Worm (Caenorhabditis elegans) whole organism, L4/young adult: ENCODE measurements around the gene C49C3.10.
A peak's percentile ranks its signal among the peaks of the same experiment; 100 is the strongest.

Source experiments
- W03F9.2 ChIP-seq: fragments of 150-350 bp; optimal IDR thresholded peaks from 2 replicates; lab custom pipeline; 2014; ENCODE audit warnings: missing biosample characterization, missing genetic modification characterization
- dao-5 ChIP-seq: sonication (generic microtip); optimal IDR thresholded peaks from 2 replicates; lab custom pipeline; 2016; ENCODE audit warnings: missing genotype, missing genetic modification characterization, moderate library complexity, missing compliant biosample characterization
- him-1 ChIP-seq: sonication (generic microtip); optimal IDR thresholded peaks from 2 replicates; lab custom pipeline; 2016; ENCODE audit warnings: missing genotype, missing genetic modification reagents, missing genetic modification characterization, missing compliant biosample characterization

The C49C3.10 gene

ce11 chrIV:17338920-17339510 lies at the start of gene C49C3.10:
Gene C49C3.10 (minus strand): TSS chrIV:17338970.
- TF ChIP-seq him-1 (tag; lab: Kevin White, UChicago), result no peak
- no peak for TF ChIP-seq W03F9.2 (tag; lab: Kevin White, UChicago)
- no peak for TF ChIP-seq dao-5 (tag; lab: Kevin White, UChicago)

- no peak for TF ChIP-seq him-1 (tag; lab: Kevin White, UChicago)
- no peak for TF ChIP-seq W03F9.2 (tag; lab: Kevin White, UChicago)
- no peak for TF ChIP-seq dao-5 (tag; lab: Kevin White, UChicago)
Measured at ce11 chrIV:17387442-17387967, 48.7 kb upstream of the C49C3.10 start, which contains the start of gene T02D1.8. Gene T02D1.8 (minus strand): TSS chrIV:17387492.

DNA sequence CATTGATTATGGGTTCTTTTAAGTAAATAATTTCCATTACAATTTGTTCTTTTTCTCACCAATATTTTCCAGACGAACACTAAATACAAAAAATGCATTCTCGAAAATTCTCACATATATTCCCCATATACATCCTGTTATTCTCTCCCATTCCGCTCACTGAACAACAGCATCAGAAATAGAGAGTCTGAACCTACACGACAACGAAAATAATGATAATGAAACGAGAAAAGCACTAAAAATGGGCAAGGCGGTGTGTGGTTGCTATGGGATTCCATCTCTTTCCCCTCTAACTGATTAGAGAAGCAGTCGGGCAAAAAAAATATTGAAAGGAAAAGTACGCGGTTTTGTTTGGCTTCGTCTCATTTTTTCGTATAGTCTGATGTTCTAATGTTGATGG lies 44.3 kb upstream of the C49C3.10 start, which contains the start of gene C30H6.12:
Gene C30H6.12, plus strand, starts transcription at position 301 of the 400 bp plus-strand sequence.
- no peak for TF ChIP-seq dao-5 (tag; lab: Kevin White, UChicago)
- TF ChIP-seq him-1 (tag; lab: Kevin White, UChicago), result no peak
- no peak for TF ChIP-seq W03F9.2 (tag; lab: Kevin White, UChicago)

DNA sequence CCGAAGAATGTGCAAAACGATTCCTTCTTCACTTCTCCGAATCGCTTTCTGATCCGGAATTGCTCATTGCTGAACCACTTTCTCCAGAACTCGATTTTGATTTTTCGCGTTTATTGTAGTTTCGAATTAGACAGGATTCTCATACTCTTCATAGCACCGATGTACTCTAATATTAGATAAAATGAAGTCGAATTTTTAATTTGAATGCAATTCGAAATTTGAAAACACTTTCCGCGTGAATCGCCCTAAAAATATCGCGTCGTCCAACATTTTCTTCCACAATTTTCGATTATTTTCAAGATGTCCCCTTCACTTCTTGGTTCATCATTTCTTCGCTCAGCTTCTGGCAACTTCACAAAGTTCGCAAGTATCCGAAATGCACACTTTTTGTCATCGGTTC lies 43.3 kb upstream of the C49C3.10 start, which contains the start of gene C30H6.8:
Gene C30H6.8, plus strand, starts transcription at position 301 of the 400 bp plus-strand sequence.
- TF ChIP-seq him-1 (tag; lab: Kevin White, UChicago) (no peak), W03F9.2 (tag; lab: Kevin White, UChicago) (no peak), dao-5 (tag; lab: Kevin White, UChicago) (no peak)

ce11 chrIV:17380061-17380680 lies 41.4 kb upstream of the C49C3.10 start, which contains the start of the genes C30H6.9 and dlat-2:
Gene C30H6.9 (minus strand): TSS chrIV:17380170.
Gene dlat-2 (plus strand): TSS chrIV:17380626.
- TF ChIP-seq him-1 (tag; lab: Kevin White, UChicago), result no peak
- TF ChIP-seq W03F9.2 (tag; lab: Kevin White, UChicago), result peak; percentile 76

DNA sequence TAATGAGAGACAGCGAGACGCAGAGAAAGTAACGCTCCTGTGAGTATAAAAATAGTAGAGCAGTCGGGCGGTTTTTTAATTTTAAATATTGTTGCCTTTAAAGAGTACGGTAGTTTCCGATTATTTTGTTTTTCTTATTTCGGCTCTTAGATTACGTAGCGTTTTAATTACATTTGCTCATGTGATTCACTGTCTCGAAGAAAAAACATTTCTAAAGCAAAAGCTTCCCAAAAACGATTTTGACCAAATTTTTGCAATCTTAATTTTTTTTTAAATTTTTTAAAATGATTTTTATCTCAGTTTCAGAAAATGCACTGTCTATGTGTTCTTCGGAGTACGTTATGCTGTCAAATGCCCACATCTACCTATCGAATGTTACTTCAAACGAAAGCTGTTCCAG lies 37.4 kb upstream of the C49C3.10 start, which contains the start of gene haf-1:
Gene haf-1, plus strand, starts transcription at position 301 of the 400 bp plus-strand sequence.
- TF ChIP-seq him-1 (tag; lab: Kevin White, UChicago) (no peak), W03F9.2 (tag; lab: Kevin White, UChicago) (no peak), dao-5 (tag; lab: Kevin White, UChicago) (no peak)

- TF ChIP-seq dao-5 (tag; lab: Kevin White, UChicago), result no peak
- no peak for TF ChIP-seq him-1 (tag; lab: Kevin White, UChicago)
- no peak for TF ChIP-seq W03F9.2 (tag; lab: Kevin White, UChicago)
Measured at ce11 chrIV:17371469-17371868, 32.7 kb upstream of the C49C3.10 start, which contains the start of gene C30H6.5. Gene C30H6.5 (plus strand): TSS chrIV:17371769.

- TF ChIP-seq him-1 (tag; lab: Kevin White, UChicago) (no peak), W03F9.2 (tag; lab: Kevin White, UChicago) (no peak), dao-5 (tag; lab: Kevin White, UChicago) (no peak)
Measured at ce11 chrIV:17368292-17368691, 29.5 kb upstream of the C49C3.10 start, which contains the start of gene trh-1. Gene trh-1 (plus strand): TSS chrIV:17368592.

DNA sequence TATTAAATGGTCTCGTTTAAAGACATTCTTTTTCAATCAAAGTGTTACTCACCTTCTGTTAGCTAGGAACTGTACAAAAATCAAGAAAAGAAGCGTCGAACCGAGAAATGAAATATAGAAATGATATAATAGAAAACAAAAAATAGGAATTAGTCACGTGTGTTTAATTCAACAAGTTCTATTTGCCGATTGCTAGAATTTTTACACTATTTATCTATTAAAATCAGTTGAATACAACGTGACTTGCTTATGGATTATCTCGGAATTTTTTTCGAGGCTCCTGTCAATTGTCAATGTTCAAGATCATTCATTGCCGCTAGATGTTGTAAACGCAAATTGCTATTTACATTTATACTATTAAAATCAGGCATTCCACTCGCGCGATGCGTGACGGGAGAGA lies 28.5 kb upstream of the C49C3.10 start, which contains the start of gene zipt-17:
Gene zipt-17, minus strand, starts transcription at position 101 of the 400 bp plus-strand sequence.
- no peak for TF ChIP-seq W03F9.2 (tag; lab: Kevin White, UChicago)
- no peak for TF ChIP-seq him-1 (tag; lab: Kevin White, UChicago)
- no peak for TF ChIP-seq dao-5 (tag; lab: Kevin White, UChicago)

DNA sequence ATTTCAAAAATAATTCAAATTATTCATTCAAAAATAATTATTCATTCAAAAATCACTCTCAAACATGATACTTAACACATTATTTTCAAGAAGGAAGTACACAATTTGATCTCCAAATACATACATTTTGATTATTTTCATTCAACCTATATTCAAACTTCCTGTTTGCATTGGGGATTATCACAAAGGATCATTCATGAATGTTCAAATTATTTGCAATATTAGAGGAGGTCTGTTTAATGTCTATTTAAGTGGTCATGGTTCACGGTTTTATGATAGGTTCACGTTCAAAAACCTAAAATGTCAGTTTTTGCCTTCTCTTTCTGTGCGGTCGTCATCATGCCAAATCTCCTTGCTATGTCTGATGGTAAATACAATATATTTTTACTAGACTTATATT lies 22.4 kb upstream of the C49C3.10 start, which contains the start of gene clec-202:
Gene clec-202, plus strand, starts transcription at position 301 of the 400 bp plus-strand sequence.
- no peak for TF ChIP-seq W03F9.2 (tag; lab: Kevin White, UChicago)
- no peak for TF ChIP-seq dao-5 (tag; lab: Kevin White, UChicago)
- TF ChIP-seq him-1 (tag; lab: Kevin White, UChicago), result no peak

DNA sequence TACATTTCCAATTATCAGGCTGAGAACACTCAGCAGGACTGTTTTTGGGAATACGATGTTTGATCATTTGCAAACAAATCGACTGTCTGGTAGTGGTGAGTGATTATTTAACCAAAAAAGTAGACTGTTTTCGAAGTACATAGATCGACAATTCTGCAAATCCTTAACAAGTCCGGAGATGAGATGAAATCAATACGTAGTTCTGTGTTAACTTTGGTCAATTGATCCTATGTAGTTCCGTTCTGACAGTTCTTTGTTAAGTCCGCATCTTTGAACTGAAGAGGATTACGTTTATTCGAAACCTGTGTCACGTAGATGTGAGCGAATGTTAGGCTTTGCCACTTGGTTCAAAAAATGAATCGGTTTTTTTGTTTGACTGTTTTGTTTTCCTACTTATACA lies 12.8 kb upstream of the C49C3.10 start, which contains the start of gene clec-199:
Gene clec-199, plus strand, starts transcription at position 301 of the 400 bp plus-strand sequence.
- TF ChIP-seq him-1 (tag; lab: Kevin White, UChicago) (no peak), dao-5 (tag; lab: Kevin White, UChicago) (no peak)

ce11 chrIV:17346599-17347218 lies 7.9 kb upstream of the C49C3.10 start, which contains the start of the genes clec-197 and clec-198:
Gene clec-197 (minus strand): TSS chrIV:17346699.
Gene clec-198 (plus strand): TSS chrIV:17347168.
- TF ChIP-seq him-1 (tag; lab: Kevin White, UChicago) (no peak), W03F9.2 (tag; lab: Kevin White, UChicago) (no peak), dao-5 (tag; lab: Kevin White, UChicago) (no peak)
